Fruit fly (Drosophila melanogaster): Measurements from ENCODE around the gene CG3625.

DNA sequence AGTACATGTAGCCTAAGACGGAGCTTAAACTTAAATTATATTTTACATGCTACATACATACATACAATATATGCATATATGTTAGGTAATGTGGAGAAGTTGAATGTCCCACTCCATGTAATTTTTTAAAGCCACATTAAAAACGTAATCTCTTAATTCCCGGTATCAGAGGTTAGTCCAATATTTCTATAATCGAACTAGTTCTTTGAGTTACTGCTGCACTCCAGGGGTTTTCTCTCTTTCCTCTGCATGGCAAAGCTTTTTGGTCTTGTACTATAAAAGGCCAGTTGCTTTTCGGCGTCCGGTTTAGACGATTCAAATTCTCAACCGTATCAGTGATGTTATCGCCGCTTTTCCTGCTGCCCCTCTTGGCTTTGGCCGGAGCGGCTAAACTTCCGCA is 30.2 kb upstream of the CG3625 start, which contains the start of gene CG33127:
- TF ChIP-seq Sin3A (optimal IDR thresholded peaks at IDR 0.05) (no peak), psq (optimal IDR thresholded peaks at IDR 0.05) (no peak), h (optimal IDR thresholded peaks at IDR 0.05) (no peak), ttk (optimal IDR thresholded peaks at IDR 0.05) (no peak)
